Worm (Caenorhabditis elegans) whole organism, late embryonic: ENCODE data around the gene tag-89.

Source experiments
- nfya-1 ChIP-seq: sonication (generic microtip); optimal IDR thresholded peaks from 2 replicates; lab custom pipeline; 2017; ENCODE audit warnings: missing genetic modification characterization, mild to moderate bottlenecking, missing compliant biosample characterization, antibody characterized with exemption, moderate library complexity
- pax-1 ChIP-seq: fragments of 150-350 bp; optimal IDR thresholded peaks from 2 replicates; lab custom pipeline; 2014; ENCODE audit warnings: missing biosample characterization, missing genetic modification characterization
- tbx-2 ChIP-seq: sonication (generic microtip); optimal IDR thresholded peaks from 2 replicates; lab custom pipeline; 2016; ENCODE audit warnings: missing genetic modification characterization, missing compliant biosample characterization

ce11 chrIV:11352768-11353167, 41.6 kb upstream of the tag-89 start:
- TF ChIP-seq pax-1 (tag; lab: Kevin White, UChicago) (no peak), tbx-2 (tag; lab: Kevin White, UChicago) (no peak), nfya-1 (tag; lab: Kevin White, UChicago) (no peak)
